Worm (Caenorhabditis elegans): ENCODE data around the gene wdr-62.

wdr-62 gene

ce11 chrV:9443748-9444147 is at the start of gene wdr-62:
Gene wdr-62 (plus strand): TSS chrV:9444048.
- no peak for TF ChIP-seq ceh-39 (tag; optimal IDR thresholded peaks at IDR 0.05)
- no peak for TF ChIP-seq ceh-83 (GFP tag; optimal IDR thresholded peaks at IDR 0.05)
- no peak for TF ChIP-seq snpc-4 (tag; optimal IDR thresholded peaks at IDR 0.05)
- no peak for TF ChIP-seq hlh-1 (tag; optimal IDR thresholded peaks at IDR 0.05)
- TF ChIP-seq nhr-76 (tag; optimal IDR thresholded peaks at IDR 0.05), result no peak
- no peak for TF ChIP-seq ham-2 (GFP tag; optimal IDR thresholded peaks at IDR 0.05)
- no peak for TF ChIP-seq ztf-11 (tag; optimal IDR thresholded peaks at IDR 0.05)
- no peak for TF ChIP-seq ceh-43 (GFP tag; optimal IDR thresholded peaks at IDR 0.05)
- no peak for TF ChIP-seq mep-1 (tag; optimal IDR thresholded peaks at IDR 0.05)
- TF ChIP-seq lin-32 (GFP tag; optimal IDR thresholded peaks at IDR 0.05), result no peak
- no peak for TF ChIP-seq pha-4 (tag; optimal IDR thresholded peaks at IDR 0.05)
- no peak for TF ChIP-seq blmp-1 (tag; optimal IDR thresholded peaks at IDR 0.05)
- no peak for TF ChIP-seq mls-2 (tag; optimal IDR thresholded peaks at IDR 0.05)
- no peak for TF ChIP-seq elt-1 (tag; optimal IDR thresholded peaks at IDR 0.05; ENCODE audit: borderline replicate concordance, insufficient read depth)

ce11 chrV:9394938-9395639 is 48.8 kb upstream of the wdr-62 start:
- TF ChIP-seq ceh-43 (GFP tag; optimal IDR thresholded peaks at IDR 0.05), result peak; percentile 45
- no peak for TF ChIP-seq cnd-1 (tag; optimal IDR thresholded peaks at IDR 0.05)
- no peak for TF ChIP-seq nhr-2 (tag; optimal IDR thresholded peaks at IDR 0.05)
- no peak for TF ChIP-seq elt-1 (tag; optimal IDR thresholded peaks at IDR 0.05; ENCODE audit: borderline replicate concordance, insufficient read depth)
- TF ChIP-seq mls-2 (tag; optimal IDR thresholded peaks at IDR 0.05), result peak; percentile 51
- no peak for TF ChIP-seq lin-13 (tag; optimal IDR thresholded peaks at IDR 0.05)
- TF ChIP-seq ham-2 (GFP tag; optimal IDR thresholded peaks at IDR 0.05), result peak; percentile 90

ce11 chrV:9399886-9400373 is 43.9 kb upstream of the wdr-62 start, which contains the start of gene trpp-4:
Gene trpp-4 (plus strand): TSS chrV:9400327.
- TF ChIP-seq nhr-12 (tag; optimal IDR thresholded peaks at IDR 0.05), result no peak
- TF ChIP-seq mep-1 (tag; optimal IDR thresholded peaks at IDR 0.05), result no peak
- no peak for TF ChIP-seq nhr-2 (tag; optimal IDR thresholded peaks at IDR 0.05)
- no peak for TF ChIP-seq elt-1 (tag; optimal IDR thresholded peaks at IDR 0.05; ENCODE audit: borderline replicate concordance, insufficient read depth)
- no peak for TF ChIP-seq lin-32 (GFP tag; optimal IDR thresholded peaks at IDR 0.05)
- TF ChIP-seq snpc-4 (tag; optimal IDR thresholded peaks at IDR 0.05), result no peak
- no peak for TF ChIP-seq drap-1 (GFP tag; optimal IDR thresholded peaks at IDR 0.05)
- TF ChIP-seq ces-1 (GFP tag; optimal IDR thresholded peaks at IDR 0.05), result peak; percentile 85

ce11 chrV:9406890-9407289 is 37.0 kb upstream of the wdr-62 start:
- no peak for TF ChIP-seq snpc-4 (tag; optimal IDR thresholded peaks at IDR 0.05)
- no peak for TF ChIP-seq nhr-12 (tag; optimal IDR thresholded peaks at IDR 0.05)
- TF ChIP-seq cnd-1 (tag; optimal IDR thresholded peaks at IDR 0.05), result no peak
- TF ChIP-seq blmp-1 (tag; optimal IDR thresholded peaks at IDR 0.05), result no peak
- TF ChIP-seq lsy-2 (tag; optimal IDR thresholded peaks at IDR 0.05), result no peak
- no peak for TF ChIP-seq ceh-39 (tag; optimal IDR thresholded peaks at IDR 0.05)
- TF ChIP-seq sem-2 (GFP tag; optimal IDR thresholded peaks at IDR 0.05), result no peak
- no peak for TF ChIP-seq tbx-8 (GFP tag; optimal IDR thresholded peaks at IDR 0.05)
- TF ChIP-seq M03D4.4 (tag; optimal IDR thresholded peaks at IDR 0.05), result no peak
- no peak for TF ChIP-seq unc-62 (GFP tag; optimal IDR thresholded peaks at IDR 0.05)
- TF ChIP-seq mep-1 (tag; optimal IDR thresholded peaks at IDR 0.05), result no peak
- TF ChIP-seq unc-120 (tag; optimal IDR thresholded peaks at IDR 0.05; ENCODE audit: poor library complexity, severe bottlenecking), result no peak
- no peak for TF ChIP-seq unc-39 (tag; optimal IDR thresholded peaks at IDR 0.05)
- no peak for TF ChIP-seq elt-3 (tag; optimal IDR thresholded peaks at IDR 0.05)
- TF ChIP-seq nhr-28 (tag; optimal IDR thresholded peaks at IDR 0.05), result no peak
- TF ChIP-seq nhr-2 (tag; optimal IDR thresholded peaks at IDR 0.05), result no peak
- TF ChIP-seq pha-4 (tag; optimal IDR thresholded peaks at IDR 0.05), result no peak
- no peak for TF ChIP-seq lin-32 (GFP tag; optimal IDR thresholded peaks at IDR 0.05)
- no peak for TF ChIP-seq ceh-43 (GFP tag; optimal IDR thresholded peaks at IDR 0.05)
- TF ChIP-seq lin-13 (tag; optimal IDR thresholded peaks at IDR 0.05), result no peak

DNA sequence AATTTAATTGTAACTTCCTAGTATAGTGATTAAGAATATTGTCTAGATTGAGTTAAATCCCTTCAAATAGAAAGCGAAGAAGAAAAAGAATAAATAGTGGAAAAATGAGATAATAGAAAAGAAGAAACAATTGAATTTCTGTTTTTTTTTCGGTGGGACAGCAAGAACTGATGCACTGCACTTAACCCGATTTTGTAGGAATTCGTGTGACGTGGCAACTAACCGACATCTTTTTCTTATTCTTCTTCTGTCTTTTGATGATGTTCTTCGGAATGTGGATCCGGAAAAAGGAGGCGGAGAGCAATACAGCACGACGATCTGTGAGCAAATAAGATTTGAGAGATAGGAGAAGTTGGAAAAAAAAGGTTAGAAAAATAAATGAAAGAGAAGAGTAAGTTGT is 35.0 kb upstream of the wdr-62 start:
- TF ChIP-seq cnd-1 (tag; optimal IDR thresholded peaks at IDR 0.05) (no peak), ham-2 (GFP tag; optimal IDR thresholded peaks at IDR 0.05) (no peak), zip-8 (tag; optimal IDR thresholded peaks at IDR 0.05) (no peak), pha-4 (tag; optimal IDR thresholded peaks at IDR 0.05) (no peak), ces-1 (GFP tag; optimal IDR thresholded peaks at IDR 0.05) (peak; percentile 21), mls-2 (tag; optimal IDR thresholded peaks at IDR 0.05) (no peak), lin-13 (tag; optimal IDR thresholded peaks at IDR 0.05) (no peak), nhr-237 (tag; optimal IDR thresholded peaks at IDR 0.05) (no peak)
